Worm (Caenorhabditis elegans): ENCODE data around the gene ceh-21.

ceh-21 gene

DNA sequence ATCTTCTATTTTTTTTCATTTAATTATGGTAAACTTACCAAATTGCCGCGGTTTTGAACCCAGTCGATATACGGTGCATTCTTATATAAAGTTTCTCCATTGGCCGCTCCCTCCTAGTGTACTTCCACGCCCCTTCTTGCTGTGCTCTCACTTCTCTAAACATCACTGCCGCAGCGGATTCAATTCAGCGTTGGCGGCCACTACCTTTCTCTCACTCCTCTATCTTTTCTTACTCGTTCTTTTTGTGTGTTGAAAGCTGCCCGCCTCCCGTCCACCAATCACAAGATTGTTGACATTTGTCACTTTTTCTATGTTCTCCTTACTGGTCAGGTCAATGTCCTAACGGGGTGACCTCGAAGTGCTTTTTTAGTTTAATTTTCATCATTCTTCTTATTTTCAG is 18.5 kb upstream of the ceh-21 start:
- no peak for TF ChIP-seq skn-1 (tag; optimal IDR thresholded peaks at IDR 0.05)
- no peak for TF ChIP-seq nhr-12 (tag; optimal IDR thresholded peaks at IDR 0.05)
- TF ChIP-seq aly-2 (tag; optimal IDR thresholded peaks at IDR 0.05) = no peak
- no peak for TF ChIP-seq fkh-2 (tag; optimal IDR thresholded peaks at IDR 0.05)
- TF ChIP-seq mml-1 (tag; optimal IDR thresholded peaks at IDR 0.05) = no peak
- no peak for TF ChIP-seq ceh-9 (tag; optimal IDR thresholded peaks at IDR 0.05)
- no peak for TF ChIP-seq nhr-23 (tag; optimal IDR thresholded peaks at IDR 0.05)
- no peak for TF ChIP-seq nhr-77 (tag; optimal IDR thresholded peaks at IDR 0.05)
- peak; percentile 86 for TF ChIP-seq pha-4 (tag; optimal IDR thresholded peaks at IDR 0.05)
- peak; percentile 99 for TF ChIP-seq nfya-1 (tag; optimal IDR thresholded peaks at IDR 0.05; ENCODE audit: insufficient read depth)
- TF ChIP-seq ceh-28 (tag; optimal IDR thresholded peaks at IDR 0.05) = peak; percentile 14
- no peak for TF ChIP-seq lin-15B (tag; optimal IDR thresholded peaks at IDR 0.05)

ce11 chrX:1864946-1865345 is 12.4 kb upstream of the ceh-21 start, which contains the start of gene tbx-41:
TSS of gene tbx-41 (plus strand) at chrX:1865246.
- no peak for TF ChIP-seq ama-1 (optimal IDR thresholded peaks at IDR 0.05)
- TF ChIP-seq tbx-2 (tag; optimal IDR thresholded peaks at IDR 0.05) = no peak
- TF ChIP-seq nhr-12 (tag; optimal IDR thresholded peaks at IDR 0.05) = no peak
- no peak for TF ChIP-seq nhr-237 (tag; optimal IDR thresholded peaks at IDR 0.05)
- no peak for TF ChIP-seq ztf-11 (tag; optimal IDR thresholded peaks at IDR 0.05)
- no peak for TF ChIP-seq ceh-28 (tag; optimal IDR thresholded peaks at IDR 0.05)
- TF ChIP-seq aly-2 (tag; optimal IDR thresholded peaks at IDR 0.05) = no peak
- TF ChIP-seq nhr-76 (tag; optimal IDR thresholded peaks at IDR 0.05) = no peak
- TF ChIP-seq lsy-12 (tag; optimal IDR thresholded peaks at IDR 0.05) = no peak
- no peak for TF ChIP-seq ZK546.5 (tag; optimal IDR thresholded peaks at IDR 0.05)
- no peak for TF ChIP-seq jun-1 (tag; optimal IDR thresholded peaks at IDR 0.05)
- no peak for TF ChIP-seq egl-27 (tag; optimal IDR thresholded peaks at IDR 0.05)
- TF ChIP-seq nhr-25 (tag; optimal IDR thresholded peaks at IDR 0.05) = no peak
- TF ChIP-seq nfya-1 (tag; optimal IDR thresholded peaks at IDR 0.05; ENCODE audit: insufficient read depth) = no peak
- no peak for TF ChIP-seq hmg-11 (tag; optimal IDR thresholded peaks at IDR 0.05)
- no peak for TF ChIP-seq fkh-10 (GFP tag; optimal IDR thresholded peaks at IDR 0.05)
- no peak for TF ChIP-seq elt-2 (tag; optimal IDR thresholded peaks at IDR 0.05)
- TF ChIP-seq ceh-16 (tag; optimal IDR thresholded peaks at IDR 0.05) = no peak

DNA sequence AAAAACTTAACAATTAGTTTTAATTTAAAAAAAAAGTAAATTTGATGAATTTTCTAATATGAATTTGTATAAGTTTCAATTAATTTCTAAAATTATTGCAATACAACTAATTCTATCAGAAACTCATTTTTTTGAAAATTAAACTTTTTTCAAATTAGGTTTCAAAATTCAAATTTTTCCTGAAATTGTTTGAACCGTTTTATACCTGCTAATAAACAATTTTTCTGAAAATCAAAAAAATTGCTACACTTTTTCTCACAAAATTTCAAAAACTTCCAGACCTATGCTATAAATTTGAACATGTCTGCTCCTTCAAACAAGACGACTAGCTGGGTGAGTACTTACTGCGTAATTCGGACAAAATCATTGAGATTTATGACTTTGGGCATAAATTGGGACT is 7.9 kb upstream of the ceh-21 start, which contains the start of gene T26C11.8:
T26C11.8 (plus strand) TSS at position 301 of the 400 bp plus-strand sequence.
- TF ChIP-seq nhr-43 (tag; optimal IDR thresholded peaks at IDR 0.05; ENCODE audit: poor library complexity, severe bottlenecking) = no peak
- TF ChIP-seq nhr-11 (tag; optimal IDR thresholded peaks at IDR 0.05) = no peak
- TF ChIP-seq tbx-2 (tag; optimal IDR thresholded peaks at IDR 0.05) = no peak
- no peak for TF ChIP-seq ama-1 (optimal IDR thresholded peaks at IDR 0.05)
- TF ChIP-seq ceh-28 (tag; optimal IDR thresholded peaks at IDR 0.05) = no peak
- no peak for TF ChIP-seq egl-5 (tag; optimal IDR thresholded peaks at IDR 0.05)
- TF ChIP-seq ceh-82 (tag; optimal IDR thresholded peaks at IDR 0.05) = no peak
- no peak for TF ChIP-seq mdl-1 (tag; optimal IDR thresholded peaks at IDR 0.05)
- TF ChIP-seq ztf-4 (tag; optimal IDR thresholded peaks at IDR 0.05) = no peak
- no peak for TF ChIP-seq egl-27 (tag; optimal IDR thresholded peaks at IDR 0.05)
- no peak for TF ChIP-seq skn-1 (tag; optimal IDR thresholded peaks at IDR 0.05)
- no peak for TF ChIP-seq unc-39 (tag; optimal IDR thresholded peaks at IDR 0.05)
- TF ChIP-seq ceh-16 (tag; optimal IDR thresholded peaks at IDR 0.05) = no peak
- no peak for TF ChIP-seq nhr-237 (tag; optimal IDR thresholded peaks at IDR 0.05)
- TF ChIP-seq hmg-11 (tag; optimal IDR thresholded peaks at IDR 0.05) = no peak
- TF ChIP-seq R02D3.7 (tag; optimal IDR thresholded peaks at IDR 0.05) = no peak
- no peak for TF ChIP-seq nhr-12 (tag; optimal IDR thresholded peaks at IDR 0.05)
- TF ChIP-seq ceh-9 (tag; optimal IDR thresholded peaks at IDR 0.05) = no peak
- TF ChIP-seq elt-1 (tag; optimal IDR thresholded peaks at IDR 0.05) = no peak

DNA sequence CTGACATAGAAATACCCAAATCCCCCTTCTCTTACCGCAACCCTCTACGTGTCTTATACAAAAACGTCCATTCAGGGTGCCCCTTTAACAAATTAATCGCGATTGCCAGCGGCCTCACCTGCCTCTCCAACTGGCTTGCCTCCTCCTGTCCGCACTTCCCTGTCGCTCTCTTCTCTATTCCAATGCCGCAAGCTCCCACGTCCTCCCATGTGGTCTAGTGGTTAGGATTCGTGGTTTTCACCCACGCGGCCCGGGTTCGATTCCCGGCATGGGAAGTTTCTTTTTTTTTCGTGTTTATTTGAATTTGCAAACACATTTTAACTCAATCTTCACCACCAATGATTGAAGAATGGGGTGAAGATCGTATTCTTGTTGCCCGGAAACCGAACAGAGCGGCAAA is 6.1 kb upstream of the ceh-21 start:
- peak; percentile 36 for TF ChIP-seq nfya-1 (tag; optimal IDR thresholded peaks at IDR 0.05; ENCODE audit: insufficient read depth)
- TF ChIP-seq daf-12 (tag; optimal IDR thresholded peaks at IDR 0.05) = no peak
- no peak for TF ChIP-seq snpc-4 (tag; optimal IDR thresholded peaks at IDR 0.05)
- no peak for TF ChIP-seq eor-1 (tag; optimal IDR thresholded peaks at IDR 0.05)
- no peak for TF ChIP-seq aly-2 (tag; optimal IDR thresholded peaks at IDR 0.05)
- no peak for TF ChIP-seq ZK546.5 (tag; optimal IDR thresholded peaks at IDR 0.05)
- no peak for TF ChIP-seq fos-1 (tag; optimal IDR thresholded peaks at IDR 0.05)
- TF ChIP-seq sea-2 (GFP tag; optimal IDR thresholded peaks at IDR 0.05) = no peak
- no peak for TF ChIP-seq nhr-76 (tag; optimal IDR thresholded peaks at IDR 0.05)
- no peak for TF ChIP-seq ceh-9 (tag; optimal IDR thresholded peaks at IDR 0.05)
- TF ChIP-seq ceh-28 (tag; optimal IDR thresholded peaks at IDR 0.05) = peak; percentile 33
- no peak for TF ChIP-seq pqm-1 (tag; optimal IDR thresholded peaks at IDR 0.05)
- no peak for TF ChIP-seq nhr-77 (tag; optimal IDR thresholded peaks at IDR 0.05)
- no peak for TF ChIP-seq nhr-67 (tag; optimal IDR thresholded peaks at IDR 0.05)
- TF ChIP-seq fkh-10 (GFP tag; optimal IDR thresholded peaks at IDR 0.05) = no peak
- TF ChIP-seq elt-3 (tag; optimal IDR thresholded peaks at IDR 0.05) = no peak
- no peak for TF ChIP-seq lin-15B (tag; optimal IDR thresholded peaks at IDR 0.05)
- TF ChIP-seq nhr-25 (tag; optimal IDR thresholded peaks at IDR 0.05) = no peak
- TF ChIP-seq lsy-12 (tag; optimal IDR thresholded peaks at IDR 0.05) = peak; percentile 68
- TF ChIP-seq nhr-12 (tag; optimal IDR thresholded peaks at IDR 0.05) = no peak
- no peak for TF ChIP-seq mdl-1 (tag; optimal IDR thresholded peaks at IDR 0.05)
- TF ChIP-seq unc-39 (tag; optimal IDR thresholded peaks at IDR 0.05) = no peak
- peak; percentile 3 for TF ChIP-seq jun-1 (tag; optimal IDR thresholded peaks at IDR 0.05)
- TF ChIP-seq unc-62 (GFP tag; optimal IDR thresholded peaks at IDR 0.05) = no peak
- no peak for TF ChIP-seq fkh-2 (tag; optimal IDR thresholded peaks at IDR 0.05)
- TF ChIP-seq R02D3.7 (tag; optimal IDR thresholded peaks at IDR 0.05) = no peak
- TF ChIP-seq nhr-23 (tag; optimal IDR thresholded peaks at IDR 0.05) = peak; percentile 6
- TF ChIP-seq elt-2 (tag; optimal IDR thresholded peaks at IDR 0.05) = peak; percentile 16
- no peak for TF ChIP-seq nhr-11 (tag; optimal IDR thresholded peaks at IDR 0.05)
- no peak for TF ChIP-seq ama-1 (optimal IDR thresholded peaks at IDR 0.05)
- TF ChIP-seq nhr-43 (tag; optimal IDR thresholded peaks at IDR 0.05; ENCODE audit: poor library complexity, severe bottlenecking) = peak; percentile 67

Data from whole organism, L3 larva.